Worm (Caenorhabditis elegans): ENCODE data around the gene cld-1.

DNA sequence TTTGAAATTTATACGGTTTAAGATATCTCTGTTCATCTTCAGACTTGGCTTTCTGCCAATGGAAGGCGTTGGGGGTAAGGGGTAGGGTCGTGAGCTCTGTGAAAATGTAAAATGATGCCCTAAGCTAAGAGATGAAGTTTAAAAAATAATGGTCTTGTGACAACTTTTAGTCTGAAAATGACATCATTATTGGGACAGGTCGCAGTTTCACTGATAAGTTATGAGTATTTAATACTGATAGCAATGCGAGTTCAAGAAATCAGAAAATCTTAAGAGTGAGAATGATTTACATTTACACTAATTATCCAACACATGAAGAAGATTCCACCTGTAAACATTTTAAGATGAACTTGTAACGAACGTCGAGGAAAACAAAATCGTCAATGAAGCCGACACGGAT lies 28.6 kb upstream of the cld-1 start:
- TF ChIP-seq unc-62 (GFP tag; optimal IDR thresholded peaks at IDR 0.05) (no peak), M03D4.4 (tag; optimal IDR thresholded peaks at IDR 0.05) (no peak), mab-5 (tag; optimal IDR thresholded peaks at IDR 0.05) (no peak), ceh-39 (tag; optimal IDR thresholded peaks at IDR 0.05) (no peak)
